Fruit fly (Drosophila melanogaster) whole organism, prepupa: ENCODE results near the gene CG15922.
A peak's percentile ranks its signal among the peaks of the same experiment; 100 is the strongest.

Experiments
- CG10669 ChIP-seq: fragments of 200-800 bp; sonication (Bioruptor generic); optimal IDR thresholded peaks from 3 replicates; lab custom pipeline; 2018; ENCODE audit warnings: missing biosample characterization, mild to moderate bottlenecking, missing genetic modification characterization, moderate library complexity
- CG11294 ChIP-seq: fragments of 200-800 bp; sonication (Bioruptor generic); IDR thresholded peaks from 2 replicates; pipeline ENCODE4 v1.3.6; 2022; ENCODE audit warnings: missing biosample characterization, missing genetic modification characterization
- CG11902 ChIP-seq: fragments of 200-800 bp; sonication (Bioruptor generic); optimal IDR thresholded peaks from 3 replicates; lab custom pipeline; 2016; ENCODE audit warnings: missing biosample characterization, missing genetic modification characterization
- CG15336 ChIP-seq: fragments of 200-800 bp; sonication (Bioruptor generic); IDR thresholded peaks from 2 replicates; pipeline ENCODE4 v1.3.6; 2022; ENCODE audit warnings: missing biosample characterization, missing genetic modification characterization
- CG16779 ChIP-seq: fragments of 200-800 bp; sonication (Bioruptor generic); optimal IDR thresholded peaks from 3 replicates; lab custom pipeline; 2017; ENCODE audit warnings: missing biosample characterization, mild to moderate bottlenecking, missing genetic modification characterization
- CG3032 ChIP-seq: fragments of 200-800 bp; optimal IDR thresholded peaks from 2 replicates; lab custom pipeline; 2019; ENCODE audit warnings: missing biosample characterization, mild to moderate bottlenecking, missing genetic modification characterization, moderate library complexity
- CG31627 ChIP-seq: fragments of 200-800 bp; sonication (Bioruptor generic); optimal IDR thresholded peaks from 3 replicates; lab custom pipeline; 2016; ENCODE audit warnings: missing biosample characterization, missing genetic modification characterization
- CG32006 ChIP-seq: fragments of 200-800 bp; sonication (Bioruptor generic); optimal IDR thresholded peaks from 3 replicates; lab custom pipeline; 2017; ENCODE audit warnings: missing biosample characterization, mild to moderate bottlenecking, missing genetic modification characterization
- CG34406 ChIP-seq: fragments of 200-800 bp; sonication (Bioruptor generic); optimal IDR thresholded peaks from 3 replicates; lab custom pipeline; 2016; ENCODE audit warnings: missing biosample characterization, missing genetic modification characterization
- CG3919 ChIP-seq: fragments of 200-800 bp; sonication (Bioruptor generic); optimal IDR thresholded peaks from 3 replicates; lab custom pipeline; 2016; ENCODE audit warnings: missing biosample characterization, missing genetic modification characterization
- CG4318 ChIP-seq: fragments of 200-800 bp; sonication (Bioruptor generic); optimal IDR thresholded peaks from 3 replicates; lab custom pipeline; 2017; ENCODE audit warnings: missing biosample characterization, mild to moderate bottlenecking, missing genetic modification characterization
- CG6163 ChIP-seq: fragments of 200-800 bp; sonication (Bioruptor generic); IDR thresholded peaks from 3 replicates; pipeline ENCODE4 v1.3.6; 2022; ENCODE audit warnings: missing biosample characterization, missing genetic modification characterization
- CG6276 ChIP-seq: fragments of 200-800 bp; sonication (Bioruptor generic); optimal IDR thresholded peaks from 2 replicates; lab custom pipeline; 2017; ENCODE audit warnings: missing biosample characterization, mild to moderate bottlenecking, missing genetic modification characterization
- CG6808 ChIP-seq: fragments of 200-800 bp; sonication (Bioruptor generic); optimal IDR thresholded peaks from 3 replicates; lab custom pipeline; 2017; ENCODE audit warnings: missing biosample characterization, missing genetic modification characterization, mild to moderate bottlenecking, moderate library complexity, missing genetic modification reagents
- CG6854 ChIP-seq: fragments of 200-800 bp; sonication (Bioruptor generic); optimal IDR thresholded peaks from 2 replicates; lab custom pipeline; 2017; ENCODE audit warnings: missing biosample characterization, mild to moderate bottlenecking, missing genetic modification characterization
- CG8119 ChIP-seq: fragments of 200-800 bp; sonication (Bioruptor generic); IDR thresholded peaks from 3 replicates; pipeline ENCODE4 v1.3.6; 2022; ENCODE audit warnings: missing biosample characterization, missing genetic modification characterization
- CG8319 ChIP-seq: fragments of 200-800 bp; sonication (Bioruptor generic); optimal IDR thresholded peaks from 3 replicates; lab custom pipeline; 2016; ENCODE audit warnings: missing biosample characterization, missing genetic modification characterization
- CG8632 ChIP-seq: fragments of 200-800 bp; sonication (Bioruptor generic); optimal IDR thresholded peaks from 3 replicates; lab custom pipeline; 2016; ENCODE audit warnings: missing biosample characterization, missing genetic modification characterization
- CG9139 ChIP-seq: fragments of 200-800 bp; sonication (Bioruptor generic); optimal IDR thresholded peaks from 3 replicates; lab custom pipeline; 2017; ENCODE audit warnings: missing biosample characterization, mild to moderate bottlenecking, missing genetic modification characterization
- Eip78C ChIP-seq: fragments of 200-800 bp; sonication (Bioruptor generic); peaks from one replicate; lab custom pipeline; 2016; ENCODE audit warnings: missing biosample characterization, missing genetic modification characterization
- Eip93F ChIP-seq: fragments of 200-800 bp; sonication (Bioruptor generic); optimal IDR thresholded peaks from 2 replicates; lab custom pipeline; 2016; ENCODE audit warnings: missing biosample characterization, mild to moderate bottlenecking, missing genetic modification characterization
- Ets21C ChIP-seq: fragments of 200-800 bp; sonication (Bioruptor generic); optimal IDR thresholded peaks from 3 replicates; lab custom pipeline; 2016; ENCODE audit warnings: missing biosample characterization, missing genetic modification characterization
- Ets96B ChIP-seq: fragments of 200-800 bp; optimal IDR thresholded peaks from 2 replicates; lab custom pipeline; 2019; ENCODE audit warnings: missing biosample characterization, mild to moderate bottlenecking, missing genetic modification characterization, moderate library complexity
- Gug ChIP-seq: fragments of 200-800 bp; sonication (Bioruptor generic); IDR thresholded peaks from 2 replicates; pipeline ENCODE4 v1.3.6; 2022; ENCODE audit warnings: missing biosample characterization, missing genetic modification characterization
- Hr38 ChIP-seq: sonication (Bioruptor generic); optimal IDR thresholded peaks from 2 replicates; lab custom pipeline; 2016; ENCODE audit warnings: missing biosample characterization, missing genetic modification characterization
- Hr39 ChIP-seq: fragments of 200-800 bp; sonication (Bioruptor generic); optimal IDR thresholded peaks from 2 replicates; lab custom pipeline; 2016; ENCODE audit warnings: missing biosample characterization, missing genetic modification characterization
- Lpt ChIP-seq: fragments of 200-800 bp; sonication (Bioruptor generic); optimal IDR thresholded peaks from 3 replicates; lab custom pipeline; 2016; ENCODE audit warnings: missing biosample characterization, missing genetic modification characterization
- Met ChIP-seq: fragments of 200-800 bp; sonication (Bioruptor generic); optimal IDR thresholded peaks from 3 replicates; lab custom pipeline; 2016; ENCODE audit warnings: missing biosample characterization, missing genetic modification characterization
- OdsH ChIP-seq: fragments of 200-800 bp; sonication (Bioruptor generic); optimal IDR thresholded peaks from 3 replicates; lab custom pipeline; 2016; ENCODE audit warnings: missing biosample characterization, missing genetic modification characterization
- Smox ChIP-seq: fragments of 200-800 bp; sonication (Bioruptor generic); optimal IDR thresholded peaks from 3 replicates; lab custom pipeline; 2016; ENCODE audit warnings: missing biosample characterization, missing genetic modification characterization
- Sox102F ChIP-seq: fragments of 200-800 bp; sonication (Bioruptor generic); optimal IDR thresholded peaks from 2 replicates; lab custom pipeline; 2016; ENCODE audit warnings: missing biosample characterization, mild to moderate bottlenecking, missing genetic modification characterization
- Sox14 ChIP-seq: fragments of 200-800 bp; sonication (Bioruptor generic); optimal IDR thresholded peaks from 3 replicates; lab custom pipeline; 2016; ENCODE audit warnings: missing biosample characterization, missing genetic modification characterization
- Sox15 ChIP-seq: fragments of 200-800 bp; sonication (Bioruptor generic); optimal IDR thresholded peaks from 3 replicates; lab custom pipeline; 2016; ENCODE audit warnings: missing biosample characterization, missing genetic modification characterization
- achi ChIP-seq: fragments of 200-800 bp; sonication (Bioruptor generic); optimal IDR thresholded peaks from 3 replicates; lab custom pipeline; 2016; ENCODE audit warnings: missing biosample characterization, missing genetic modification characterization
- cyc ChIP-seq: fragments of 200-800 bp; sonication (Bioruptor generic); optimal IDR thresholded peaks from 3 replicates; lab custom pipeline; 2016; ENCODE audit warnings: missing biosample characterization, missing genetic modification characterization
- dsx ChIP-seq: fragments of 200-800 bp; optimal IDR thresholded peaks from 3 replicates; lab custom pipeline; 2019; ENCODE audit warnings: missing biosample characterization, mild to moderate bottlenecking, missing genetic modification characterization, moderate library complexity; ENCODE audit not compliant: poor library complexity, severe bottlenecking
- eg ChIP-seq: fragments of 200-800 bp; sonication (Bioruptor generic); IDR thresholded peaks from 3 replicates; pipeline ENCODE4 v1.3.6; 2022; ENCODE audit warnings: missing biosample characterization, missing genetic modification characterization
- esn ChIP-seq: fragments of 200-800 bp; sonication (Bioruptor generic); optimal IDR thresholded peaks from 2 replicates; lab custom pipeline; 2016; ENCODE audit warnings: missing biosample characterization, mild to moderate bottlenecking, missing genetic modification characterization, moderate library complexity
- fd59A ChIP-seq: fragments of 200-800 bp; sonication (Bioruptor generic); optimal IDR thresholded peaks from 2 replicates; lab custom pipeline; 2017; ENCODE audit warnings: missing biosample characterization, mild to moderate bottlenecking, missing genetic modification characterization, missing genetic modification reagents
- fkh ChIP-seq: fragments of 200-800 bp; sonication (Bioruptor generic); optimal IDR thresholded peaks from 3 replicates; lab custom pipeline; 2017; ENCODE audit warnings: missing biosample characterization, mild to moderate bottlenecking, missing genetic modification characterization, moderate library complexity
- lz ChIP-seq: fragments of 200-800 bp; sonication (Bioruptor generic); optimal IDR thresholded peaks from 3 replicates; lab custom pipeline; 2016; ENCODE audit warnings: missing biosample characterization, missing genetic modification characterization
- net ChIP-seq: fragments of 200-800 bp; sonication (Bioruptor generic); optimal IDR thresholded peaks from 3 replicates; lab custom pipeline; 2016; ENCODE audit warnings: missing biosample characterization, missing genetic modification characterization
- pdm3 ChIP-seq: fragments of 200-800 bp; sonication (Bioruptor generic); optimal IDR thresholded peaks from 3 replicates; lab custom pipeline; 2016; ENCODE audit warnings: missing biosample characterization, missing genetic modification characterization
- salr ChIP-seq, 2 experiments: fragments of 200-800 bp; sonication (Bioruptor generic); optimal IDR thresholded peaks; 3 replicates each; lab custom pipeline; 2016 to 2018; ENCODE audit warnings: missing biosample characterization in 2 of 2, missing genetic modification characterization in 2 of 2, mild to moderate bottlenecking in 1 of 2
- spab ChIP-seq: fragments of 200-800 bp; sonication (Bioruptor generic); optimal IDR thresholded peaks from 2 replicates; lab custom pipeline; 2017; ENCODE audit warnings: missing biosample characterization, mild to moderate bottlenecking, missing genetic modification characterization, missing genetic modification reagents
- vri ChIP-seq: fragments of 200-800 bp; sonication (Bioruptor generic); optimal IDR thresholded peaks from 3 replicates; lab custom pipeline; 2016; ENCODE audit warnings: missing biosample characterization, mild to moderate bottlenecking, missing genetic modification characterization

Gene CG15922

dm6 chr3R:20595145-20595812 is 35.2 kb upstream of the CG15922 start:
- TF ChIP-seq CG6276 (GFP tag; lab: Kevin White, UChicago) (peak; percentile 12), Eip78C (GFP tag; lab: Kevin White, UChicago) (peak; percentile 66), CG32006 (GFP tag; lab: Kevin White, UChicago) (peak; percentile 27), salr (GFP tag; optimal IDR thresholded peaks at IDR 0.05; lab: Kevin White, UChicago) (peak in 1 of 2 experiments; percentile 5), cyc (GFP tag; lab: Kevin White, UChicago) (no peak)

- TF ChIP-seq fd59A (GFP tag; lab: Kevin White, UChicago) (peak; percentile 80), eg (GFP tag; lab: Robert Waterston, UW) (peak; percentile 75), CG8319 (peak; percentile 59), OdsH (GFP tag; lab: Kevin White, UChicago) (peak; percentile 89), vri (GFP tag; lab: Kevin White, UChicago) (peak; percentile 54), CG6808 (peak; percentile 91), CG34406 (peak; percentile 93), Gug (peak; percentile 74), CG8632 (GFP tag; lab: Kevin White, UChicago) (peak; percentile 92), Met (GFP tag; lab: Kevin White, UChicago) (peak; percentile 65), CG8119 (GFP tag; lab: Robert Waterston, UW) (peak; percentile 94), pdm3 (GFP tag; lab: Kevin White, UChicago) (peak; percentile 68), CG4318 (GFP tag; lab: Kevin White, UChicago) (peak; percentile 82), CG6854 (peak; percentile 54), Sox102F (GFP tag; lab: Kevin White, UChicago) (peak; percentile 65), Hr38 (GFP tag; lab: Kevin White, UChicago) (no peak), lz (peak; percentile 68), spab (GFP tag; lab: Kevin White, UChicago) (peak; percentile 92), CG3919 (GFP tag; lab: Kevin White, UChicago) (peak; percentile 91), CG3032 (tag; lab: Kevin White, UChicago) (peak; percentile 94), Sox15 (GFP tag; lab: Kevin White, UChicago) (peak; percentile 73), Sox14 (GFP tag; lab: Kevin White, UChicago) (peak; percentile 78), Lpt (peak; percentile 91), CG15336 (GFP tag; lab: Robert Waterston, UW) (peak; percentile 95), Eip93F (GFP tag; lab: Kevin White, UChicago) (peak; percentile 67), Ets96B (tag; lab: Kevin White, UChicago) (peak; percentile 95), dsx (GFP tag; lab: Kevin White, UChicago) (peak; percentile 93), Eip78C (GFP tag; lab: Kevin White, UChicago) (peak; percentile 98), net (GFP tag; lab: Kevin White, UChicago) (peak; percentile 81), CG6163 (peak; percentile 84), achi (peak; percentile 90), CG16779 (tag; lab: Kevin White, UChicago) (peak; percentile 89), fkh (GFP tag; lab: Kevin White, UChicago) (peak; percentile 73), CG31627 (peak; percentile 42), Smox (GFP tag; lab: Kevin White, UChicago) (peak; percentile 68), CG11294 (GFP tag; lab: Robert Waterston, UW) (peak; percentile 62; the same call in 1 of the 2 replicates), esn (peak; percentile 86), Hr39 (GFP tag; lab: Kevin White, UChicago) (peak; percentile 49), CG10669 (GFP tag; lab: Kevin White, UChicago) (peak; percentile 85), salr (GFP tag; optimal IDR thresholded peaks at IDR 0.05; lab: Kevin White, UChicago) (peak; percentile 35 to 91), CG9139 (GFP tag; lab: Kevin White, UChicago) (peak; percentile 88), Ets21C (peak; percentile 31), CG11902 (GFP tag; lab: Kevin White, UChicago) (peak; percentile 73)
These were observed 34.4 kb upstream of the CG15922 start for dm6 chr3R:20594194-20595144.
